Fruit fly (Drosophila melanogaster) whole organism, prepupa: ENCODE data around the gene Cbs.

ENCODE experiments used
- CG10631 ChIP-seq: fragments of 200-800 bp; sonication (Bioruptor generic); optimal IDR thresholded peaks from 2 replicates; lab custom pipeline; 2016; ENCODE audit warnings: missing biosample characterization, missing genetic modification characterization
- CG11294 ChIP-seq: fragments of 200-800 bp; sonication (Bioruptor generic); IDR thresholded peaks from 2 replicates; pipeline ENCODE4 v1.3.6; 2022; ENCODE audit warnings: missing biosample characterization, missing genetic modification characterization
- CG11762 ChIP-seq: fragments of 200-800 bp; sonication (Bioruptor generic); optimal IDR thresholded peaks from 3 replicates; lab custom pipeline; 2016; ENCODE audit warnings: missing biosample characterization, missing genetic modification characterization; ENCODE audit not compliant: insufficient read depth
- CG11902 ChIP-seq: fragments of 200-800 bp; sonication (Bioruptor generic); optimal IDR thresholded peaks from 3 replicates; lab custom pipeline; 2016; ENCODE audit warnings: missing biosample characterization, missing genetic modification characterization
- CG15336 ChIP-seq: fragments of 200-800 bp; sonication (Bioruptor generic); IDR thresholded peaks from 2 replicates; pipeline ENCODE4 v1.3.6; 2022; ENCODE audit warnings: missing biosample characterization, missing genetic modification characterization
- CG3032 ChIP-seq: fragments of 200-800 bp; optimal IDR thresholded peaks from 2 replicates; lab custom pipeline; 2019; ENCODE audit warnings: missing biosample characterization, mild to moderate bottlenecking, missing genetic modification characterization, moderate library complexity
- CG31627 ChIP-seq: fragments of 200-800 bp; sonication (Bioruptor generic); optimal IDR thresholded peaks from 3 replicates; lab custom pipeline; 2016; ENCODE audit warnings: missing biosample characterization, missing genetic modification characterization
- CG3919 ChIP-seq: fragments of 200-800 bp; sonication (Bioruptor generic); optimal IDR thresholded peaks from 3 replicates; lab custom pipeline; 2016; ENCODE audit warnings: missing biosample characterization, missing genetic modification characterization
- CG4318 ChIP-seq: fragments of 200-800 bp; sonication (Bioruptor generic); optimal IDR thresholded peaks from 3 replicates; lab custom pipeline; 2017; ENCODE audit warnings: missing biosample characterization, mild to moderate bottlenecking, missing genetic modification characterization
- CG6276 ChIP-seq: fragments of 200-800 bp; sonication (Bioruptor generic); optimal IDR thresholded peaks from 2 replicates; lab custom pipeline; 2017; ENCODE audit warnings: missing biosample characterization, mild to moderate bottlenecking, missing genetic modification characterization
- CG6808 ChIP-seq: fragments of 200-800 bp; sonication (Bioruptor generic); optimal IDR thresholded peaks from 3 replicates; lab custom pipeline; 2017; ENCODE audit warnings: missing biosample characterization, missing genetic modification characterization, mild to moderate bottlenecking, moderate library complexity, missing genetic modification reagents
- CG6854 ChIP-seq: fragments of 200-800 bp; sonication (Bioruptor generic); optimal IDR thresholded peaks from 2 replicates; lab custom pipeline; 2017; ENCODE audit warnings: missing biosample characterization, mild to moderate bottlenecking, missing genetic modification characterization
- CG7368 ChIP-seq: fragments of 200-800 bp; sonication (Bioruptor generic); optimal IDR thresholded peaks from 3 replicates; lab custom pipeline; 2016; ENCODE audit warnings: missing biosample characterization, missing genetic modification characterization
- CG8119 ChIP-seq: fragments of 200-800 bp; sonication (Bioruptor generic); IDR thresholded peaks from 3 replicates; pipeline ENCODE4 v1.3.6; 2022; ENCODE audit warnings: missing biosample characterization, missing genetic modification characterization
- CG8319 ChIP-seq: fragments of 200-800 bp; sonication (Bioruptor generic); optimal IDR thresholded peaks from 3 replicates; lab custom pipeline; 2016; ENCODE audit warnings: missing biosample characterization, missing genetic modification characterization
- CG8632 ChIP-seq: fragments of 200-800 bp; sonication (Bioruptor generic); optimal IDR thresholded peaks from 3 replicates; lab custom pipeline; 2016; ENCODE audit warnings: missing biosample characterization, missing genetic modification characterization
- CG9139 ChIP-seq: fragments of 200-800 bp; sonication (Bioruptor generic); optimal IDR thresholded peaks from 3 replicates; lab custom pipeline; 2017; ENCODE audit warnings: missing biosample characterization, mild to moderate bottlenecking, missing genetic modification characterization
- Eip78C ChIP-seq: fragments of 200-800 bp; sonication (Bioruptor generic); peaks from one replicate; lab custom pipeline; 2016; ENCODE audit warnings: missing biosample characterization, missing genetic modification characterization
- Ets21C ChIP-seq: fragments of 200-800 bp; sonication (Bioruptor generic); optimal IDR thresholded peaks from 3 replicates; lab custom pipeline; 2016; ENCODE audit warnings: missing biosample characterization, missing genetic modification characterization
- Ets96B ChIP-seq: fragments of 200-800 bp; optimal IDR thresholded peaks from 2 replicates; lab custom pipeline; 2019; ENCODE audit warnings: missing biosample characterization, mild to moderate bottlenecking, missing genetic modification characterization, moderate library complexity
- Hr38 ChIP-seq: sonication (Bioruptor generic); optimal IDR thresholded peaks from 2 replicates; lab custom pipeline; 2016; ENCODE audit warnings: missing biosample characterization, missing genetic modification characterization
- Hr4 ChIP-seq: fragments of 200-800 bp; sonication (Bioruptor generic); optimal IDR thresholded peaks from 3 replicates; lab custom pipeline; 2016; ENCODE audit warnings: missing biosample characterization, missing genetic modification characterization
- Lpt ChIP-seq: fragments of 200-800 bp; sonication (Bioruptor generic); optimal IDR thresholded peaks from 3 replicates; lab custom pipeline; 2016; ENCODE audit warnings: missing biosample characterization, missing genetic modification characterization
- Met ChIP-seq: fragments of 200-800 bp; sonication (Bioruptor generic); optimal IDR thresholded peaks from 3 replicates; lab custom pipeline; 2016; ENCODE audit warnings: missing biosample characterization, missing genetic modification characterization
- Sox102F ChIP-seq: fragments of 200-800 bp; sonication (Bioruptor generic); optimal IDR thresholded peaks from 2 replicates; lab custom pipeline; 2016; ENCODE audit warnings: missing biosample characterization, mild to moderate bottlenecking, missing genetic modification characterization
- Sox14 ChIP-seq: fragments of 200-800 bp; sonication (Bioruptor generic); optimal IDR thresholded peaks from 3 replicates; lab custom pipeline; 2016; ENCODE audit warnings: missing biosample characterization, missing genetic modification characterization
- Sox15 ChIP-seq: fragments of 200-800 bp; sonication (Bioruptor generic); optimal IDR thresholded peaks from 3 replicates; lab custom pipeline; 2016; ENCODE audit warnings: missing biosample characterization, missing genetic modification characterization
- achi ChIP-seq: fragments of 200-800 bp; sonication (Bioruptor generic); optimal IDR thresholded peaks from 3 replicates; lab custom pipeline; 2016; ENCODE audit warnings: missing biosample characterization, missing genetic modification characterization
- acj6 ChIP-seq: fragments of 200-800 bp; sonication (Bioruptor generic); optimal IDR thresholded peaks from 3 replicates; lab custom pipeline; 2016; ENCODE audit warnings: missing biosample characterization, missing genetic modification characterization
- cyc ChIP-seq: fragments of 200-800 bp; sonication (Bioruptor generic); optimal IDR thresholded peaks from 3 replicates; lab custom pipeline; 2016; ENCODE audit warnings: missing biosample characterization, missing genetic modification characterization
- dac ChIP-seq: fragments of 200-800 bp; sonication (Bioruptor generic); optimal IDR thresholded peaks from 2 replicates; lab custom pipeline; 2017; ENCODE audit warnings: missing biosample characterization, mild to moderate bottlenecking, missing genetic modification characterization
- dsx ChIP-seq: fragments of 200-800 bp; optimal IDR thresholded peaks from 3 replicates; lab custom pipeline; 2019; ENCODE audit warnings: missing biosample characterization, mild to moderate bottlenecking, missing genetic modification characterization, moderate library complexity; ENCODE audit not compliant: poor library complexity, severe bottlenecking
- fd59A ChIP-seq: fragments of 200-800 bp; sonication (Bioruptor generic); optimal IDR thresholded peaks from 2 replicates; lab custom pipeline; 2017; ENCODE audit warnings: missing biosample characterization, mild to moderate bottlenecking, missing genetic modification characterization, missing genetic modification reagents
- fkh ChIP-seq: fragments of 200-800 bp; sonication (Bioruptor generic); optimal IDR thresholded peaks from 3 replicates; lab custom pipeline; 2017; ENCODE audit warnings: missing biosample characterization, mild to moderate bottlenecking, missing genetic modification characterization, moderate library complexity
- lz ChIP-seq: fragments of 200-800 bp; sonication (Bioruptor generic); optimal IDR thresholded peaks from 3 replicates; lab custom pipeline; 2016; ENCODE audit warnings: missing biosample characterization, missing genetic modification characterization
- net ChIP-seq: fragments of 200-800 bp; sonication (Bioruptor generic); optimal IDR thresholded peaks from 3 replicates; lab custom pipeline; 2016; ENCODE audit warnings: missing biosample characterization, missing genetic modification characterization
- salr ChIP-seq, 2 experiments: fragments of 200-800 bp; sonication (Bioruptor generic); optimal IDR thresholded peaks; 3 replicates each; lab custom pipeline; 2016 to 2018; ENCODE audit warnings: missing biosample characterization in 2 of 2, missing genetic modification characterization in 2 of 2, mild to moderate bottlenecking in 1 of 2
- spab ChIP-seq: fragments of 200-800 bp; sonication (Bioruptor generic); optimal IDR thresholded peaks from 2 replicates; lab custom pipeline; 2017; ENCODE audit warnings: missing biosample characterization, mild to moderate bottlenecking, missing genetic modification characterization, missing genetic modification reagents
- svp ChIP-seq: fragments of 200-800 bp; sonication (Bioruptor generic); peaks from one replicate; lab custom pipeline; 2016; ENCODE audit warnings: missing biosample characterization, missing genetic modification characterization
- vri ChIP-seq: fragments of 200-800 bp; sonication (Bioruptor generic); optimal IDR thresholded peaks from 3 replicates; lab custom pipeline; 2016; ENCODE audit warnings: missing biosample characterization, mild to moderate bottlenecking, missing genetic modification characterization

Cbs gene

DNA sequence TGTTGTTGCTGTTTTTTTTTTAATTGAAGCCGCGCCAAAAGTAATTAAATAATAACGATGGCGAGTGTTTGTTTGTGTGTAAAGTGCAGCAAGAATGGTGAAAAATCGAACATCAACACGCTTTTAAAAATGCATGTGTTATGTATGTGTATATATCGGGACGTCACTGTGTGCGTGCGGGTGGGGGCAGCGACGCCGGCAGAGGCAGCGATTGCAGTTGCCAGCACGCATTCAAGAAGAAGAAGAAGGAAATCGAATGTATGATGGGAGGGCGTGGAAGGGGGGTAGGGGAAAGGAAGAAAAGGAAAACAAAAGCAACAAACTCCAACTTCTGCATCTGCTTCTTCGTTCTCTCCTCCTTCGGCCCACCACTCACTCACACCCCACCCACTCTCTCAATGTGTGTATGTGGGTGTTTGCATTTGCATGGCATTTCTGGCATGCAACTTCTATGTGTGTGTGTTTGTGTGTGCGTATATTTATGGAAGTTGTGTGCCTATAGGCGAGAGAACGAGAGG is 10.1 kb downstream of the Cbs start (continued):
- TF ChIP-seq salr (GFP tag; optimal IDR thresholded peaks at IDR 0.05; lab: Kevin White, UChicago) (no peak), Hr38 (no peak), Hr4 (GFP tag; lab: Kevin White, UChicago) (no peak), Eip78C (GFP tag; lab: Kevin White, UChicago) (no peak), Sox102F (GFP tag; lab: Kevin White, UChicago) (no peak), CG8119 (GFP tag; lab: Robert Waterston, UW) (peak; percentile 58; the same call in 2 of the 3 replicates), dsx (GFP tag; lab: Kevin White, UChicago) (peak; percentile 73), cyc (GFP tag; lab: Kevin White, UChicago) (no peak), lz (GFP tag; lab: Kevin White, UChicago) (no peak), CG8632 (no peak), Lpt (GFP tag; lab: Kevin White, UChicago) (peak; percentile 37), CG11762 (GFP tag; lab: Kevin White, UChicago) (no peak), CG8319 (no peak), CG6808 (GFP tag; lab: Kevin White, UChicago) (peak; percentile 62), CG11294 (GFP tag; lab: Robert Waterston, UW) (no peak), CG9139 (GFP tag; lab: Kevin White, UChicago) (peak; percentile 56), svp (peak; percentile 55), achi (GFP tag; lab: Kevin White, UChicago) (peak; percentile 8), fd59A (GFP tag; lab: Kevin White, UChicago) (no peak), net (no peak), CG11902 (no peak), Met (GFP tag; lab: Kevin White, UChicago) (no peak), CG6276 (GFP tag; lab: Kevin White, UChicago) (peak; percentile 10), CG3919 (no peak), Sox14 (no peak), acj6 (GFP tag; lab: Kevin White, UChicago) (no peak), Ets21C (GFP tag; lab: Kevin White, UChicago) (no peak), fkh (GFP tag; lab: Kevin White, UChicago) (no peak), Sox15 (no peak), CG31627 (GFP tag; lab: Kevin White, UChicago) (no peak), Ets96B (peak; percentile 37), dac (no peak), CG4318 (GFP tag; lab: Kevin White, UChicago) (no peak), CG10631 (no peak), spab (GFP tag; lab: Kevin White, UChicago) (no peak)

DNA sequence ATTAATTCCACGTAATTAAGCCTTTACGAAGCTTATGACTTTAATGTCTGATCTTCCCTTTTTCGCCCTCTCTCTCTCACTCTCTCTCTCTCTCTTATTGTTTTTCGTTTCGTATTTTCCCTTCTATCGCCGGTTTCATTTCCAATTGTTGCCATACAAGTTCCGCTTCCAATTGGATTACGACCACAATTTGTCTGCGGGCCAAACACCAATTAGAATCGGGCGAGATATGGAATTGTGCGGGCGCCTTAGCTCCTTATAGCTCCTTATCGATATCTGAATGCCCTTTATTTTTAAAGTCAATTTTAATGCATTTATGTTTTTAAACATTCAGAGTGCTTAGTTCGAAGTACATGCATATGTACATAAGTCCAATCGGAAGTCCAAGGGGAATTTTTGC is 11.8 kb downstream of the Cbs start:
- TF ChIP-seq Hr38: no peak
- no peak for TF ChIP-seq CG6854 (GFP tag; lab: Kevin White, UChicago)
- TF ChIP-seq CG3032 (tag; lab: Kevin White, UChicago): no peak
- TF ChIP-seq CG7368: no peak
- TF ChIP-seq CG10631: no peak
- TF ChIP-seq CG4318 (GFP tag; lab: Kevin White, UChicago): no peak

DNA sequence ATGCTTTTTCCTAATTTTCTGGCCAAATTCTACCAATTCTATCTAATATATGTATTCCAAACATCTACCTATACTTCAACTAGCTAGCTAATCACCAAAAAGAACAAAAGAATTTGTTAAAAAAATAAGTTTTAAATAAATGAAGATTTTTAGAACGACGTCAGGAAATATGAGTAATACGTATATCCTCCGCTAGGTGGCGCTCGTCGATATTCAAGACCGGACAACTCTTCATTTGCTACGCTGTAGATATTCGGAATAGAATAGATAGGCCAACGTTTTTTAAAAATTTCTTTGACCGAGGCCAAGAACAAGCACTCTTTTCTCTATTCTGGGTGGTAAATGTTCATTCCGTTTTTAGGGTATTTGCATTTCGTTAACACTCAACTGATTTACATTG is 13.5 kb downstream of the Cbs start:
- TF ChIP-seq vri (GFP tag; lab: Kevin White, UChicago): no peak
- no peak for TF ChIP-seq Lpt (GFP tag; lab: Kevin White, UChicago)
- TF ChIP-seq CG15336: no peak
- TF ChIP-seq Met (GFP tag; lab: Kevin White, UChicago): no peak
- TF ChIP-seq Eip78C (GFP tag; lab: Kevin White, UChicago): peak; percentile 28
- no peak for TF ChIP-seq CG3919
